Fruit fly (Drosophila melanogaster) whole organism, embryonic: ENCODE data around the gene Ufd4.

Source experiments
- Atf6 ChIP-seq: fragments of 200-800 bp; sonication (Bioruptor generic); IDR thresholded peaks from 2 replicates; pipeline ENCODE4 v1.3.6; 2022; ENCODE audit warnings: missing biosample characterization, missing genetic modification characterization
- CG1024 ChIP-seq: fragments of 200-800 bp; sonication (Bioruptor generic); IDR thresholded peaks from 2 replicates; pipeline ENCODE4 v1.3.6; 2022; ENCODE audit warnings: missing biosample characterization, missing genetic modification characterization
- CG12391 ChIP-seq: fragments of 200-800 bp; sonication (Bioruptor generic); optimal IDR thresholded peaks from 3 replicates; lab custom pipeline; 2018; ENCODE audit warnings: missing biosample characterization, mild to moderate bottlenecking, missing genetic modification characterization, moderate library complexity
- CG13287 ChIP-seq: fragments of 200-800 bp; sonication (Bioruptor generic); IDR thresholded peaks from 2 replicates; pipeline ENCODE4 v1.3.6; 2022; ENCODE audit warnings: missing biosample characterization, missing genetic modification characterization; ENCODE audit not compliant: partially characterized antibody
- CG13894 ChIP-seq: fragments of 200-800 bp; sonication (Bioruptor generic); optimal IDR thresholded peaks from 3 replicates; lab custom pipeline; 2018; ENCODE audit warnings: missing biosample characterization, mild to moderate bottlenecking, missing genetic modification characterization, moderate library complexity
- CG15514 ChIP-seq: fragments of 200-800 bp; sonication (Bioruptor generic); optimal IDR thresholded peaks from 3 replicates; lab custom pipeline; 2017; ENCODE audit warnings: missing biosample characterization, missing genetic modification characterization, mild to moderate bottlenecking, moderate library complexity, missing genetic modification reagents
- CG16813 ChIP-seq: fragments of 200-800 bp; sonication (Bioruptor generic); IDR thresholded peaks from 3 replicates; pipeline ENCODE4 v1.3.6; 2022; ENCODE audit warnings: missing biosample characterization, missing genetic modification characterization; ENCODE audit not compliant: partially characterized antibody
- CG17186 ChIP-seq: fragments of 200-800 bp; sonication (Bioruptor generic); optimal IDR thresholded peaks from 3 replicates; lab custom pipeline; 2017; ENCODE audit warnings: missing biosample characterization, missing genetic modification reagents, missing genetic modification characterization
- CG17568 ChIP-seq: fragments of 200-800 bp; sonication (Bioruptor generic); optimal IDR thresholded peaks from 2 replicates; lab custom pipeline; 2018; ENCODE audit warnings: missing biosample characterization, mild to moderate bottlenecking, missing genetic modification characterization, moderate library complexity
- CG18262 ChIP-seq: fragments of 200-800 bp; optimal IDR thresholded peaks from 3 replicates; lab custom pipeline; 2019; ENCODE audit warnings: missing biosample characterization, mild to moderate bottlenecking, missing genetic modification characterization, moderate library complexity
- CG2116 ChIP-seq: fragments of 200-800 bp; sonication (Bioruptor generic); optimal IDR thresholded peaks from 3 replicates; lab custom pipeline; 2018; ENCODE audit warnings: missing biosample characterization, mild to moderate bottlenecking, missing genetic modification characterization
- CG2120 ChIP-seq: fragments of 200-800 bp; sonication (Bioruptor generic); optimal IDR thresholded peaks from 3 replicates; lab custom pipeline; 2016; ENCODE audit warnings: missing biosample characterization, missing genetic modification characterization
- CG30020 ChIP-seq: fragments of 200-800 bp; optimal IDR thresholded peaks from 2 replicates; lab custom pipeline; 2019; ENCODE audit warnings: missing biosample characterization, mild to moderate bottlenecking, missing genetic modification characterization, moderate library complexity
- CG32532 ChIP-seq: fragments of 200-800 bp; sonication (Bioruptor generic); IDR thresholded peaks from 2 replicates; pipeline ENCODE4 v1.3.6; 2022; ENCODE audit warnings: missing biosample characterization, missing genetic modification characterization
- CG33557 ChIP-seq: fragments of 200-800 bp; sonication (Bioruptor generic); optimal IDR thresholded peaks from 2 replicates; lab custom pipeline; 2019; ENCODE audit warnings: missing biosample characterization, mild to moderate bottlenecking, missing genetic modification characterization, moderate library complexity
- CG34376 ChIP-seq: fragments of 200-800 bp; sonication (Bioruptor generic); optimal IDR thresholded peaks from 2 replicates; lab custom pipeline; 2018; ENCODE audit warnings: missing biosample characterization, mild to moderate bottlenecking, missing genetic modification characterization
- CG3995 ChIP-seq: fragments of 200-800 bp; sonication (Bioruptor generic); optimal IDR thresholded peaks from 3 replicates; lab custom pipeline; 2016; ENCODE audit warnings: missing biosample characterization, missing genetic modification characterization
- CG5953 ChIP-seq: fragments of 200-800 bp; sonication (Bioruptor generic); IDR thresholded peaks from 2 replicates; pipeline ENCODE4 v1.3.6; 2022; ENCODE audit warnings: missing biosample characterization, missing genetic modification characterization
- CG7839 ChIP-seq: fragments of 200-800 bp; sonication (Bioruptor generic); optimal IDR thresholded peaks from 3 replicates; lab custom pipeline; 2018; ENCODE audit warnings: missing biosample characterization, mild to moderate bottlenecking, missing genetic modification characterization, moderate library complexity
- CG8388 ChIP-seq: fragments of 200-800 bp; sonication (Bioruptor generic); optimal IDR thresholded peaks from 2 replicates; lab custom pipeline; 2019; ENCODE audit warnings: missing biosample characterization, mild to moderate bottlenecking, missing genetic modification characterization, moderate library complexity
- CoRest ChIP-seq: fragments of 200-800 bp; sonication (Bioruptor generic); optimal IDR thresholded peaks from 3 replicates; lab custom pipeline; 2018; ENCODE audit warnings: missing biosample characterization, mild to moderate bottlenecking, missing genetic modification characterization, moderate library complexity
- D ChIP-seq, 2 experiments: fragments of 200-800 bp in 1 of 2; fragments of >200 bp in 1 of 2; sonication (Bioruptor generic) in 1 of 2; optimal IDR thresholded peaks; 2 replicates in 1 of 2; 3 replicates in 1 of 2; lab custom pipeline; 2017; ENCODE audit warnings: mild to moderate bottlenecking in 1 of 2, missing biosample characterization in 1 of 2, missing genetic modification characterization in 1 of 2, missing genetic modification reagents in 1 of 2
- D19A ChIP-seq: fragments of 200-800 bp; optimal IDR thresholded peaks from 3 replicates; lab custom pipeline; 2019; ENCODE audit warnings: missing biosample characterization, mild to moderate bottlenecking, missing genetic modification characterization, moderate library complexity
- Ets65A ChIP-seq: fragments of 200-800 bp; sonication (Bioruptor generic); peaks from one replicate; lab custom pipeline; 2016; ENCODE audit warnings: missing biosample characterization, missing genetic modification characterization
- Med ChIP-seq: fragments of 200-800 bp; sonication (Bioruptor generic); peaks from one replicate; lab custom pipeline; 2016; ENCODE audit warnings: missing biosample characterization, missing genetic modification characterization, mild to moderate bottlenecking, inconsistent platforms, moderate library complexity
- Oli ChIP-seq: fragments of 200-800 bp; sonication (Bioruptor generic); optimal IDR thresholded peaks from 2 replicates; lab custom pipeline; 2018; ENCODE audit warnings: missing biosample characterization, mild to moderate bottlenecking, missing genetic modification characterization, moderate library complexity
- Opbp ChIP-seq: fragments of 200-800 bp; sonication (Bioruptor generic); IDR thresholded peaks from 3 replicates; pipeline ENCODE4 v1.3.6; 2022; ENCODE audit warnings: missing biosample characterization, missing genetic modification characterization; ENCODE audit not compliant: partially characterized antibody
- Optix ChIP-seq: fragments of 200-800 bp; sonication (Bioruptor generic); IDR thresholded peaks from 3 replicates; pipeline ENCODE4 v1.3.6; 2022; ENCODE audit warnings: missing biosample characterization, missing genetic modification characterization
- Scr ChIP-seq: fragments of 200-800 bp; sonication (Bioruptor generic); IDR thresholded peaks from 2 replicates; pipeline ENCODE4 v1.3.6; 2022; ENCODE audit warnings: missing biosample characterization, missing genetic modification characterization; ENCODE audit not compliant: partially characterized antibody
- Xbp1 ChIP-seq: fragments of 200-800 bp; sonication (Bioruptor generic); optimal IDR thresholded peaks from 3 replicates; lab custom pipeline; 2016; ENCODE audit warnings: missing biosample characterization, mild to moderate bottlenecking, missing genetic modification characterization
- crp ChIP-seq, 2 experiments: fragments of 200-800 bp; sonication (Bioruptor generic); optimal IDR thresholded peaks; 2 replicates in 1 of 2; 3 replicates in 1 of 2; lab custom pipeline; 2017; ENCODE audit warnings: missing biosample characterization in 2 of 2, missing genetic modification characterization in 2 of 2, mild to moderate bottlenecking in 1 of 2, moderate library complexity in 1 of 2
- cwo ChIP-seq: fragments of 200-800 bp; sonication (Bioruptor generic); optimal IDR thresholded peaks from 3 replicates; lab custom pipeline; 2017; ENCODE audit warnings: missing biosample characterization, missing genetic modification characterization, mild to moderate bottlenecking, moderate library complexity, missing genetic modification reagents
- esg ChIP-seq: fragments of 200-800 bp; sonication (Bioruptor generic); conservative IDR thresholded peaks from 2 replicates; pipeline ENCODE4 v1.3.6; 2022; ENCODE audit warnings: missing biosample characterization, missing genetic modification characterization
- eve ChIP-seq, 2 experiments: fragments of >200 bp; optimal IDR thresholded peaks; 2 replicates each; lab custom pipeline; 2017; ENCODE audit warnings: missing biosample characterization in 2 of 2, missing genetic modification characterization in 2 of 2
- exex ChIP-seq: fragments of 200-800 bp; sonication (Bioruptor generic); optimal IDR thresholded peaks from 4 replicates; lab custom pipeline; 2018; ENCODE audit warnings: missing biosample characterization, mild to moderate bottlenecking, missing genetic modification characterization, moderate library complexity
- hbn ChIP-seq: fragments of 200-800 bp; sonication (Bioruptor generic); IDR thresholded peaks from 2 replicates; pipeline ENCODE4 v1.3.6; 2022; ENCODE audit warnings: missing biosample characterization, missing genetic modification characterization; ENCODE audit not compliant: partially characterized antibody
- ind ChIP-seq: fragments of 200-800 bp; sonication (Bioruptor generic); optimal IDR thresholded peaks from 3 replicates; lab custom pipeline; 2016; ENCODE audit warnings: missing biosample characterization, missing genetic modification characterization
- lbe ChIP-seq: fragments of 200-800 bp; sonication (Bioruptor generic); optimal IDR thresholded peaks from 2 replicates; lab custom pipeline; 2016; ENCODE audit warnings: missing biosample characterization, mild to moderate bottlenecking, missing genetic modification characterization
- nerfin-2 ChIP-seq: fragments of 200-800 bp; sonication (Bioruptor generic); IDR thresholded peaks from 2 replicates; pipeline ENCODE4 v1.3.6; 2022; ENCODE audit warnings: missing biosample characterization, missing genetic modification characterization; ENCODE audit not compliant: partially characterized antibody
- pzg ChIP-seq: fragments of 200-800 bp; sonication (Bioruptor generic); optimal IDR thresholded peaks from 3 replicates; lab custom pipeline; 2018; ENCODE audit warnings: missing biosample characterization, mild to moderate bottlenecking, missing genetic modification characterization, moderate library complexity
- row ChIP-seq: fragments of 200-800 bp; sonication (Bioruptor generic); IDR thresholded peaks from 3 replicates; pipeline ENCODE4 v1.3.6; 2022; ENCODE audit warnings: missing biosample characterization, missing genetic modification characterization
- sens ChIP-seq: fragments of 200-800 bp; sonication (Bioruptor generic); peaks from one replicate; lab custom pipeline; 2016; ENCODE audit warnings: missing biosample characterization, missing genetic modification characterization
- slp2 ChIP-seq: fragments of 200-800 bp; sonication (Bioruptor generic); optimal IDR thresholded peaks from 2 replicates; lab custom pipeline; 2016; ENCODE audit warnings: missing biosample characterization, missing genetic modification characterization
- stwl ChIP-seq: fragments of 200-800 bp; sonication (Bioruptor generic); optimal IDR thresholded peaks from 3 replicates; lab custom pipeline; 2018; ENCODE audit warnings: missing biosample characterization, mild to moderate bottlenecking, missing genetic modification characterization, moderate library complexity
- unpg ChIP-seq: fragments of 200-800 bp; sonication (Bioruptor generic); optimal IDR thresholded peaks from 3 replicates; lab custom pipeline; 2018; ENCODE audit warnings: missing biosample characterization, mild to moderate bottlenecking, missing genetic modification characterization, moderate library complexity
- z ChIP-seq: fragments of 200-800 bp; sonication (Bioruptor generic); IDR thresholded peaks from 3 replicates; pipeline ENCODE4 v1.3.6; 2022; ENCODE audit warnings: missing biosample characterization, missing genetic modification characterization

The Ufd4 gene

dm6 chr2L:10341405-10341804 is 49.2 kb upstream of the Ufd4 start, which contains the start of gene CG31715 (continued):
- TF ChIP-seq stwl (tag; lab: Kevin White, UChicago) = peak; percentile 56
- TF ChIP-seq nerfin-2 (GFP tag; lab: Robert Waterston, UW) = no peak
- 0 out of 2 replicates have a peak, but pooled peaks have one; percentile 11 for TF ChIP-seq esg (GFP tag; lab: Robert Waterston, UW)
- peak; percentile 79 for TF ChIP-seq Med (GFP tag; lab: Kevin White, UChicago)
- peak; percentile 44 for TF ChIP-seq lbe (GFP tag; lab: Kevin White, UChicago)
- no peak for TF ChIP-seq CG33557
- no peak for TF ChIP-seq slp2 (GFP tag; lab: Kevin White, UChicago)
- no peak for TF ChIP-seq CG17186 (GFP tag; lab: Kevin White, UChicago)
- TF ChIP-seq CG18262 (tag; lab: Kevin White, UChicago) = peak; percentile 10
- TF ChIP-seq CG13894 = peak; percentile 27
- TF ChIP-seq CG2120 = peak; percentile 23
- no peak for TF ChIP-seq ind (GFP tag; lab: Kevin White, UChicago)
- TF ChIP-seq CG34376 (GFP tag; lab: Kevin White, UChicago) = peak; percentile 5
- TF ChIP-seq z = no peak
- peak; percentile 23 for TF ChIP-seq CG3995
- no peak for TF ChIP-seq Optix
- TF ChIP-seq unpg (GFP tag; lab: Kevin White, UChicago) = peak; percentile 40
- peak; percentile 8 for TF ChIP-seq D19A
- TF ChIP-seq CG30020 (tag; lab: Kevin White, UChicago) = peak; percentile 78
- TF ChIP-seq row (GFP tag; lab: Robert Waterston, UW) = peak; percentile 81
- TF ChIP-seq CoRest = peak; percentile 0
- peak; percentile 63 for TF ChIP-seq CG13287
- TF ChIP-seq Opbp (GFP tag; lab: Robert Waterston, UW) = peak; percentile 45; the same call in 1 of the 3 replicates
- peak; percentile 99 for TF ChIP-seq CG8388 (GFP tag; lab: Kevin White, UChicago)
- peak; percentile 47; the same call in 1 of the 3 replicates for TF ChIP-seq CG16813 (GFP tag; lab: Robert Waterston, UW)
- TF ChIP-seq Atf6 (GFP tag; lab: Robert Waterston, UW) = 0 out of 2 replicates have a peak, but pooled peaks have one; percentile 19
- peak; percentile 58; the same call in 1 of the 2 replicates for TF ChIP-seq CG32532 (GFP tag; lab: Robert Waterston, UW)
- TF ChIP-seq pzg (GFP tag; lab: Kevin White, UChicago) = peak; percentile 42
- TF ChIP-seq Scr = peak; percentile 51
- TF ChIP-seq CG1024 (GFP tag; lab: Robert Waterston, UW) = no peak
- TF ChIP-seq Ets65A (GFP tag; lab: Kevin White, UChicago) = peak; percentile 51
- peak; percentile 37 for TF ChIP-seq CG15514
- TF ChIP-seq Oli (tag; lab: Kevin White, UChicago) = no peak
- peak in 1 of 2 experiments; percentile 56 for TF ChIP-seq crp (GFP tag; optimal IDR thresholded peaks at IDR 0.05; lab: Kevin White, UChicago)
- peak; percentile 20 for TF ChIP-seq Xbp1
- TF ChIP-seq sens = peak; percentile 77
- TF ChIP-seq CG7839 = peak; percentile 13
- peak; percentile 54 for TF ChIP-seq CG12391
- peak; percentile 42; the same call in 1 of the 2 replicates for TF ChIP-seq hbn (GFP tag; lab: Robert Waterston, UW)
- peak; percentile 39 for TF ChIP-seq CG2116 (GFP tag; lab: Kevin White, UChicago)
- TF ChIP-seq, all 482 proteins: peak for 85

- TF ChIP-seq D (optimal IDR thresholded peaks at IDR 0.05; lab: Kevin White, UChicago) (no peak), D (GFP tag; optimal IDR thresholded peaks at IDR 0.05; lab: Kevin White, UChicago) (no peak), CG17568 (no peak), cwo (peak; percentile 14), exex (peak; percentile 6), eve (GFP tag; optimal IDR thresholded peaks at IDR 0.05; lab: Kevin White, UChicago) (peak in 1 of 2 experiments; percentile 24), CG5953 (GFP tag; lab: Robert Waterston, UW) (no peak)
- TF ChIP-seq, all 482 proteins: peak for 3
Observed at dm6 chr2L:10339841-10340240, 47.7 kb upstream of the Ufd4 start.
